Fruit fly (Drosophila melanogaster) whole organism, adult: ENCODE results near the gene Cpr100A.

Experiments used
- CG11617 ChIP-seq: fragments of 200-800 bp; sonication (Bioruptor generic); optimal IDR thresholded peaks from 2 replicates; lab custom pipeline; 2017; ENCODE audit warnings: mild to moderate bottlenecking, missing biosample characterization, missing genetic modification reagents, missing genetic modification characterization
- CG12768 ChIP-seq: fragments of 200-800 bp; sonication (Bioruptor generic); optimal IDR thresholded peaks from 2 replicates; lab custom pipeline; 2017; ENCODE audit warnings: missing biosample characterization, missing genetic modification characterization, mild to moderate bottlenecking, moderate library complexity, missing genetic modification reagents
- CG14711 ChIP-seq: fragments of 200-800 bp; sonication (Bioruptor generic); optimal IDR thresholded peaks from 2 replicates; lab custom pipeline; 2018; ENCODE audit warnings: missing biosample characterization, mild to moderate bottlenecking, missing genetic modification characterization, moderate library complexity
- CG1620 ChIP-seq: fragments of 200-800 bp; sonication (Bioruptor generic); optimal IDR thresholded peaks from 2 replicates; lab custom pipeline; 2016; ENCODE audit warnings: missing biosample characterization, missing genetic modification characterization
- CG5204 ChIP-seq: fragments of 200-800 bp; sonication (Bioruptor generic); optimal IDR thresholded peaks from 2 replicates; lab custom pipeline; 2016; ENCODE audit warnings: missing biosample characterization, missing genetic modification characterization
- CG7045 ChIP-seq: fragments of 200-800 bp; sonication (Bioruptor generic); optimal IDR thresholded peaks from 2 replicates; lab custom pipeline; 2017; ENCODE audit warnings: missing biosample characterization, mild to moderate bottlenecking, missing genetic modification characterization
- CG7101 ChIP-seq: fragments of 200-800 bp; sonication (Bioruptor generic); optimal IDR thresholded peaks from 2 replicates; lab custom pipeline; 2018; ENCODE audit warnings: missing biosample characterization, mild to moderate bottlenecking, missing genetic modification characterization, moderate library complexity
- Hr96 ChIP-seq: fragments of 200-800 bp; sonication (Bioruptor generic); optimal IDR thresholded peaks from 2 replicates; lab custom pipeline; 2016; ENCODE audit warnings: missing biosample characterization, missing genetic modification characterization
- kay ChIP-seq: fragments of 200-800 bp; sonication (Bioruptor generic); peaks from one replicate; lab custom pipeline; 2016; ENCODE audit warnings: missing biosample characterization, missing genetic modification characterization, borderline replicate concordance
- ovo ChIP-seq: fragments of 200-800 bp; sonication (Bioruptor generic); optimal IDR thresholded peaks from 2 replicates; lab custom pipeline; 2016; ENCODE audit warnings: missing biosample characterization, missing genetic modification characterization
- pad ChIP-seq: fragments of 200-800 bp; sonication (Bioruptor generic); optimal IDR thresholded peaks from 3 replicates; lab custom pipeline; 2017; ENCODE audit warnings: missing biosample characterization, missing genetic modification characterization, mild to moderate bottlenecking, moderate library complexity, missing genetic modification reagents
- toe ChIP-seq: fragments of 200-800 bp; sonication (Bioruptor generic); optimal IDR thresholded peaks from 2 replicates; lab custom pipeline; 2016; ENCODE audit warnings: missing biosample characterization, missing genetic modification characterization

DNA sequence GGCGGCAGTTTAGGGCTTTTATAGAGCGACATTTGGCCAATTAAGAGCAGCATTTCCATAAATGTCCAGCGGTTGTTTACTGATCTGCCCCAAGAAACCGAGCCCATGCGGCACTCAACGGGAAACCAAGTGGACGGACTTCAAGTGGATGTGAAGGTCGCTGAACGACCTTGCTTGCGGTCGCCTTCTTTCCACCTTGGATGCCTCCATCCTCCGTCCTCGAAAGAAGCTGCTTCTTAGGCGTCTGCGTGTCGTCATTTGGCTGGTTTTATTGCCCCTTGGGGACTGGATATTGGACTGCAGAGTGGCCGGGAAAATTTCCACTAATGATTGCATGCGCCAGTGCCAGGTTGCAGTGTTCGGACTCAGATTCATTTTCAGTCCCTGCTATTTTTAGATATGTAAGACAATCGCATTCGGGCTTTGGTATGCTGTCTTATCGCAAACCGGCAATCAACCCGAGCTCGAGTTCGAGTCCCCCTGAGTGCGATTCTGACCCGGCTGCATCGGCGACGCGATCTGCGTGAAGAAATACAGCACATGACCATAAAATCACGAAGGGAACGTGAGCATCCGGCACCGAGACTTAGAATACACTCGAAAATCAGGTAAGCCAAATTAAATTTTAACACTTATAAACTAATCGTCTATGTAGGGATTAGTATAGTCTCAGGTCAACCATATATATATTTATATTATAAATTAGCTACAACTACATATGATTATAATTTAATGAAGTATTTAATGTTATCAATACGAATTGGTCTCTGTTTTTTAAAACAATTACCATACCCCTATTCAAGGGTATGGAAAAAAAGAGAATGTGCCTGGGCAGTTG, 24.5 kb upstream of the Cpr100A start:
- TF ChIP-seq CG1620 (no peak), Hr96 (GFP tag; lab: Kevin White, UChicago) (no peak), kay (no peak), CG5204 (GFP tag; lab: Kevin White, UChicago) (no peak), CG11617 (no peak), pad (GFP tag; lab: Kevin White, UChicago) (no peak), CG14711 (tag; lab: Kevin White, UChicago) (no peak), CG7045 (no peak), toe (GFP tag; lab: Kevin White, UChicago) (no peak), ovo (GFP tag; lab: Kevin White, UChicago) (no peak), CG7101 (tag; lab: Kevin White, UChicago) (no peak), CG12768 (GFP tag; lab: Kevin White, UChicago) (no peak)
